Worm (Caenorhabditis elegans) whole organism, early embryonic: ENCODE measurements around the gene srz-66.

ENCODE experiments used
- B0310.2 ChIP-seq: sonication (generic microtip); optimal IDR thresholded peaks from 2 replicates; lab custom pipeline; 2016; ENCODE audit warnings: mild to moderate bottlenecking, missing genetic modification characterization, missing compliant biosample characterization
- ama-1 ChIP-seq: fragments of 150-350 bp; optimal IDR thresholded peaks from 2 replicates; lab custom pipeline; 2014
- ceh-13 ChIP-seq: fragments of 200-800 bp; sonication (Bioruptor generic); optimal IDR thresholded peaks from 2 replicates; lab custom pipeline; 2018; ENCODE audit warnings: mild to moderate bottlenecking, missing genetic modification characterization, missing compliant biosample characterization
- flt-1 ChIP-seq: fragments of 200-800 bp; sonication (Bioruptor generic); IDR thresholded peaks from 2 replicates; pipeline ENCODE4 v1.3.6; 2022; ENCODE audit warnings: missing genetic modification characterization, missing compliant biosample characterization
- hmg-4 ChIP-seq: fragments of 200-800 bp; sonication (Bioruptor generic); optimal IDR thresholded peaks from 2 replicates; lab custom pipeline; 2018; ENCODE audit warnings: mild to moderate bottlenecking, missing genetic modification characterization, missing compliant biosample characterization

- TF ChIP-seq ama-1 (lab: Kevin White, UChicago) (no peak), hmg-4 (GFP tag; lab: Kevin White, UChicago) (no peak), flt-1 (no peak), B0310.2 (no peak), ceh-13 (GFP tag; lab: Kevin White, UChicago) (no peak)
These were observed 23.0 kb upstream of the srz-66 start, which contains the start of gene str-199 for ce11 chrV:17190399-17190798.
